Fruit fly (Drosophila melanogaster) whole organism, prepupa: Measurements from ENCODE around the gene CG9184.

Experiments
- Blimp-1 ChIP-seq: fragments of 200-800 bp; sonication (Bioruptor generic); optimal IDR thresholded peaks from 3 replicates; lab custom pipeline; 2017; ENCODE audit warnings: missing biosample characterization, missing genetic modification characterization, mild to moderate bottlenecking, moderate library complexity, missing genetic modification reagents
- CG10631 ChIP-seq: fragments of 200-800 bp; sonication (Bioruptor generic); optimal IDR thresholded peaks from 2 replicates; lab custom pipeline; 2016; ENCODE audit warnings: missing biosample characterization, missing genetic modification characterization
- CG11294 ChIP-seq: fragments of 200-800 bp; sonication (Bioruptor generic); IDR thresholded peaks from 2 replicates; pipeline ENCODE4 v1.3.6; 2022; ENCODE audit warnings: missing biosample characterization, missing genetic modification characterization
- CG11762 ChIP-seq: fragments of 200-800 bp; sonication (Bioruptor generic); optimal IDR thresholded peaks from 3 replicates; lab custom pipeline; 2016; ENCODE audit warnings: missing biosample characterization, missing genetic modification characterization; ENCODE audit not compliant: insufficient read depth
- CG15336 ChIP-seq: fragments of 200-800 bp; sonication (Bioruptor generic); IDR thresholded peaks from 2 replicates; pipeline ENCODE4 v1.3.6; 2022; ENCODE audit warnings: missing biosample characterization, missing genetic modification characterization
- CG3032 ChIP-seq: fragments of 200-800 bp; optimal IDR thresholded peaks from 2 replicates; lab custom pipeline; 2019; ENCODE audit warnings: missing biosample characterization, mild to moderate bottlenecking, missing genetic modification characterization, moderate library complexity
- CG31627 ChIP-seq: fragments of 200-800 bp; sonication (Bioruptor generic); optimal IDR thresholded peaks from 3 replicates; lab custom pipeline; 2016; ENCODE audit warnings: missing biosample characterization, missing genetic modification characterization
- CG32006 ChIP-seq: fragments of 200-800 bp; sonication (Bioruptor generic); optimal IDR thresholded peaks from 3 replicates; lab custom pipeline; 2017; ENCODE audit warnings: missing biosample characterization, mild to moderate bottlenecking, missing genetic modification characterization
- CG34406 ChIP-seq: fragments of 200-800 bp; sonication (Bioruptor generic); optimal IDR thresholded peaks from 3 replicates; lab custom pipeline; 2016; ENCODE audit warnings: missing biosample characterization, missing genetic modification characterization
- CG3919 ChIP-seq: fragments of 200-800 bp; sonication (Bioruptor generic); optimal IDR thresholded peaks from 3 replicates; lab custom pipeline; 2016; ENCODE audit warnings: missing biosample characterization, missing genetic modification characterization
- CG4318 ChIP-seq: fragments of 200-800 bp; sonication (Bioruptor generic); optimal IDR thresholded peaks from 3 replicates; lab custom pipeline; 2017; ENCODE audit warnings: missing biosample characterization, mild to moderate bottlenecking, missing genetic modification characterization
- CG6163 ChIP-seq: fragments of 200-800 bp; sonication (Bioruptor generic); IDR thresholded peaks from 3 replicates; pipeline ENCODE4 v1.3.6; 2022; ENCODE audit warnings: missing biosample characterization, missing genetic modification characterization
- CG6276 ChIP-seq: fragments of 200-800 bp; sonication (Bioruptor generic); optimal IDR thresholded peaks from 2 replicates; lab custom pipeline; 2017; ENCODE audit warnings: missing biosample characterization, mild to moderate bottlenecking, missing genetic modification characterization
- CG6792 ChIP-seq: fragments of 200-800 bp; sonication (Bioruptor generic); optimal IDR thresholded peaks from 3 replicates; lab custom pipeline; 2016; ENCODE audit warnings: missing biosample characterization, missing genetic modification characterization
- CG6854 ChIP-seq: fragments of 200-800 bp; sonication (Bioruptor generic); optimal IDR thresholded peaks from 2 replicates; lab custom pipeline; 2017; ENCODE audit warnings: missing biosample characterization, mild to moderate bottlenecking, missing genetic modification characterization
- CG7368 ChIP-seq: fragments of 200-800 bp; sonication (Bioruptor generic); optimal IDR thresholded peaks from 3 replicates; lab custom pipeline; 2016; ENCODE audit warnings: missing biosample characterization, missing genetic modification characterization
- CG8119 ChIP-seq: fragments of 200-800 bp; sonication (Bioruptor generic); IDR thresholded peaks from 3 replicates; pipeline ENCODE4 v1.3.6; 2022; ENCODE audit warnings: missing biosample characterization, missing genetic modification characterization
- CG8319 ChIP-seq: fragments of 200-800 bp; sonication (Bioruptor generic); optimal IDR thresholded peaks from 3 replicates; lab custom pipeline; 2016; ENCODE audit warnings: missing biosample characterization, missing genetic modification characterization
- CG8632 ChIP-seq: fragments of 200-800 bp; sonication (Bioruptor generic); optimal IDR thresholded peaks from 3 replicates; lab custom pipeline; 2016; ENCODE audit warnings: missing biosample characterization, missing genetic modification characterization
- CG9139 ChIP-seq: fragments of 200-800 bp; sonication (Bioruptor generic); optimal IDR thresholded peaks from 3 replicates; lab custom pipeline; 2017; ENCODE audit warnings: missing biosample characterization, mild to moderate bottlenecking, missing genetic modification characterization
- Eip78C ChIP-seq: fragments of 200-800 bp; sonication (Bioruptor generic); peaks from one replicate; lab custom pipeline; 2016; ENCODE audit warnings: missing biosample characterization, missing genetic modification characterization
- Eip93F ChIP-seq: fragments of 200-800 bp; sonication (Bioruptor generic); optimal IDR thresholded peaks from 2 replicates; lab custom pipeline; 2016; ENCODE audit warnings: missing biosample characterization, mild to moderate bottlenecking, missing genetic modification characterization
- Ets21C ChIP-seq: fragments of 200-800 bp; sonication (Bioruptor generic); optimal IDR thresholded peaks from 3 replicates; lab custom pipeline; 2016; ENCODE audit warnings: missing biosample characterization, missing genetic modification characterization
- Ets96B ChIP-seq: fragments of 200-800 bp; optimal IDR thresholded peaks from 2 replicates; lab custom pipeline; 2019; ENCODE audit warnings: missing biosample characterization, mild to moderate bottlenecking, missing genetic modification characterization, moderate library complexity
- Gug ChIP-seq: fragments of 200-800 bp; sonication (Bioruptor generic); IDR thresholded peaks from 2 replicates; pipeline ENCODE4 v1.3.6; 2022; ENCODE audit warnings: missing biosample characterization, missing genetic modification characterization
- Hr38 ChIP-seq: sonication (Bioruptor generic); optimal IDR thresholded peaks from 2 replicates; lab custom pipeline; 2016; ENCODE audit warnings: missing biosample characterization, missing genetic modification characterization
- Hr39 ChIP-seq: fragments of 200-800 bp; sonication (Bioruptor generic); optimal IDR thresholded peaks from 2 replicates; lab custom pipeline; 2016; ENCODE audit warnings: missing biosample characterization, missing genetic modification characterization
- Hr4 ChIP-seq: fragments of 200-800 bp; sonication (Bioruptor generic); optimal IDR thresholded peaks from 3 replicates; lab custom pipeline; 2016; ENCODE audit warnings: missing biosample characterization, missing genetic modification characterization
- Lpt ChIP-seq: fragments of 200-800 bp; sonication (Bioruptor generic); optimal IDR thresholded peaks from 3 replicates; lab custom pipeline; 2016; ENCODE audit warnings: missing biosample characterization, missing genetic modification characterization
- Met ChIP-seq: fragments of 200-800 bp; sonication (Bioruptor generic); optimal IDR thresholded peaks from 3 replicates; lab custom pipeline; 2016; ENCODE audit warnings: missing biosample characterization, missing genetic modification characterization
- OdsH ChIP-seq: fragments of 200-800 bp; sonication (Bioruptor generic); optimal IDR thresholded peaks from 3 replicates; lab custom pipeline; 2016; ENCODE audit warnings: missing biosample characterization, missing genetic modification characterization
- Smox ChIP-seq: fragments of 200-800 bp; sonication (Bioruptor generic); optimal IDR thresholded peaks from 3 replicates; lab custom pipeline; 2016; ENCODE audit warnings: missing biosample characterization, missing genetic modification characterization
- Sox102F ChIP-seq: fragments of 200-800 bp; sonication (Bioruptor generic); optimal IDR thresholded peaks from 2 replicates; lab custom pipeline; 2016; ENCODE audit warnings: missing biosample characterization, mild to moderate bottlenecking, missing genetic modification characterization
- Sox14 ChIP-seq: fragments of 200-800 bp; sonication (Bioruptor generic); optimal IDR thresholded peaks from 3 replicates; lab custom pipeline; 2016; ENCODE audit warnings: missing biosample characterization, missing genetic modification characterization
- Sox15 ChIP-seq: fragments of 200-800 bp; sonication (Bioruptor generic); optimal IDR thresholded peaks from 3 replicates; lab custom pipeline; 2016; ENCODE audit warnings: missing biosample characterization, missing genetic modification characterization
- achi ChIP-seq: fragments of 200-800 bp; sonication (Bioruptor generic); optimal IDR thresholded peaks from 3 replicates; lab custom pipeline; 2016; ENCODE audit warnings: missing biosample characterization, missing genetic modification characterization
- acj6 ChIP-seq: fragments of 200-800 bp; sonication (Bioruptor generic); optimal IDR thresholded peaks from 3 replicates; lab custom pipeline; 2016; ENCODE audit warnings: missing biosample characterization, missing genetic modification characterization
- cyc ChIP-seq: fragments of 200-800 bp; sonication (Bioruptor generic); optimal IDR thresholded peaks from 3 replicates; lab custom pipeline; 2016; ENCODE audit warnings: missing biosample characterization, missing genetic modification characterization
- dac ChIP-seq: fragments of 200-800 bp; sonication (Bioruptor generic); optimal IDR thresholded peaks from 2 replicates; lab custom pipeline; 2017; ENCODE audit warnings: missing biosample characterization, mild to moderate bottlenecking, missing genetic modification characterization
- dsx ChIP-seq: fragments of 200-800 bp; optimal IDR thresholded peaks from 3 replicates; lab custom pipeline; 2019; ENCODE audit warnings: missing biosample characterization, mild to moderate bottlenecking, missing genetic modification characterization, moderate library complexity; ENCODE audit not compliant: poor library complexity, severe bottlenecking
- eg ChIP-seq: fragments of 200-800 bp; sonication (Bioruptor generic); IDR thresholded peaks from 3 replicates; pipeline ENCODE4 v1.3.6; 2022; ENCODE audit warnings: missing biosample characterization, missing genetic modification characterization
- fd59A ChIP-seq: fragments of 200-800 bp; sonication (Bioruptor generic); optimal IDR thresholded peaks from 2 replicates; lab custom pipeline; 2017; ENCODE audit warnings: missing biosample characterization, mild to moderate bottlenecking, missing genetic modification characterization, missing genetic modification reagents
- fd85E ChIP-seq: fragments of 200-800 bp; sonication (Bioruptor generic); optimal IDR thresholded peaks from 3 replicates; lab custom pipeline; 2016; ENCODE audit warnings: missing biosample characterization, missing genetic modification characterization
- net ChIP-seq: fragments of 200-800 bp; sonication (Bioruptor generic); optimal IDR thresholded peaks from 3 replicates; lab custom pipeline; 2016; ENCODE audit warnings: missing biosample characterization, missing genetic modification characterization
- pdm3 ChIP-seq: fragments of 200-800 bp; sonication (Bioruptor generic); optimal IDR thresholded peaks from 3 replicates; lab custom pipeline; 2016; ENCODE audit warnings: missing biosample characterization, missing genetic modification characterization
- salr ChIP-seq, 2 experiments: fragments of 200-800 bp; sonication (Bioruptor generic); optimal IDR thresholded peaks; 3 replicates each; lab custom pipeline; 2016 to 2018; ENCODE audit warnings: missing biosample characterization in 2 of 2, missing genetic modification characterization in 2 of 2, mild to moderate bottlenecking in 1 of 2
- spab ChIP-seq: fragments of 200-800 bp; sonication (Bioruptor generic); optimal IDR thresholded peaks from 2 replicates; lab custom pipeline; 2017; ENCODE audit warnings: missing biosample characterization, mild to moderate bottlenecking, missing genetic modification characterization, missing genetic modification reagents
- svp ChIP-seq: fragments of 200-800 bp; sonication (Bioruptor generic); peaks from one replicate; lab custom pipeline; 2016; ENCODE audit warnings: missing biosample characterization, missing genetic modification characterization
- vri ChIP-seq: fragments of 200-800 bp; sonication (Bioruptor generic); optimal IDR thresholded peaks from 3 replicates; lab custom pipeline; 2016; ENCODE audit warnings: missing biosample characterization, mild to moderate bottlenecking, missing genetic modification characterization

Gene CG9184

DNA sequence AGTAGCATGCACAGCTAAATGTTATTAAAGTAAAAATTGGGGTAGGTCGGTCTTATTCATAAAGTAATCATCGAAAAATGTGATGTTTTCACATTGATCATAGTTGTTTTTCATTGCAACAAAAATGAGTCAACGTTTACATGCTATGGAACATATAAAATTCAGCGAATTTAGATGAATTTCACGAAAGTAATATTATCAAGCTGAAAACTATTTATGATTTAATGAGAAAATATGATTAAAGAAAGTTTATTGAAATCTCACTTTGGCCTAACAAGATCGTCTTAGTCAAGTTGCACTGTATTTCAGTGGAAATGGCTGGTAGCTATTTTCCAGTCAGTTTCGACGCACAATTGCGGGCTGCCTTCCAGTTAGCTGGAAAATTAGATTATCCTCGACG is 26.3 kb upstream of the CG9184 start (continued):
- TF ChIP-seq Lpt, result no peak
- TF ChIP-seq Sox14 (GFP tag; lab: Kevin White, UChicago), result no peak
- TF ChIP-seq acj6, result peak; percentile 26
- TF ChIP-seq Met (GFP tag; lab: Kevin White, UChicago), result peak; percentile 24
- no peak for TF ChIP-seq CG4318 (GFP tag; lab: Kevin White, UChicago)
- TF ChIP-seq eg (GFP tag; lab: Robert Waterston, UW), result no peak
- no peak for TF ChIP-seq CG7368 (GFP tag; lab: Kevin White, UChicago)
- no peak for TF ChIP-seq fd59A (GFP tag; lab: Kevin White, UChicago)
- TF ChIP-seq CG8119 (GFP tag; lab: Robert Waterston, UW), result no peak
- TF ChIP-seq Gug (GFP tag; lab: Robert Waterston, UW), result no peak
- TF ChIP-seq achi, result no peak
- no peak for TF ChIP-seq svp (GFP tag; lab: Kevin White, UChicago)
- no peak for TF ChIP-seq fd85E (GFP tag; lab: Kevin White, UChicago)
- TF ChIP-seq CG6276 (GFP tag; lab: Kevin White, UChicago), result no peak
- TF ChIP-seq Hr4, result peak; percentile 16
- TF ChIP-seq pdm3 (GFP tag; lab: Kevin White, UChicago), result no peak
- no peak for TF ChIP-seq dac (GFP tag; lab: Kevin White, UChicago)
- TF ChIP-seq CG31627, result peak; percentile 0
- TF ChIP-seq Ets21C (GFP tag; lab: Kevin White, UChicago), result no peak
- no peak for TF ChIP-seq spab

DNA sequence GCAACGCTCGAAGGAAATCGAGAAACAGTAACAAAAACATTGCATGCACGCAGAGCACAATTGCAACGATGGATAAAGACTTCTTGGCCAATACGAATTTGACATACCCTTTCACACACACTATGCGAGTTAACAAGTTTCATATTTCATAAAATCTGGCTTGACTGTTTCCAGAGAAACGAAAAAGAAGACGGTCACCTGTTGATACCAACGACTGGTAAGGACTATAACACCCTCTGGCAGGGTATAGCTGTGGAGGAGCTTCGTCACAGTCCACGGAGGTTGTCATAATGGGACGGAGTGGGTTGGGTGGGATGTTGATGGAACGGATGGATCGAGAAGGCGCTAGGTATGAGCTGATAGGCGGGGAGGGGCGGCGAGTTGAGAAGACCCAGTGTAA is 25.6 kb upstream of the CG9184 start:
- peak; percentile 69 for TF ChIP-seq CG8319 (GFP tag; lab: Kevin White, UChicago)
- peak; percentile 85 for TF ChIP-seq pdm3 (GFP tag; lab: Kevin White, UChicago)
- TF ChIP-seq Hr39 (GFP tag; lab: Kevin White, UChicago), result peak; percentile 83
- TF ChIP-seq CG6163 (GFP tag; lab: Robert Waterston, UW), result peak; percentile 92
- peak in 1 of 2 experiments; percentile 74 for TF ChIP-seq salr (GFP tag; optimal IDR thresholded peaks at IDR 0.05; lab: Kevin White, UChicago)
- peak; percentile 73 for TF ChIP-seq fd59A (GFP tag; lab: Kevin White, UChicago)
- peak; percentile 74 for TF ChIP-seq dac (GFP tag; lab: Kevin White, UChicago)
- peak; percentile 73 for TF ChIP-seq CG6792
- TF ChIP-seq Hr4, result peak; percentile 89
- TF ChIP-seq Sox14 (GFP tag; lab: Kevin White, UChicago), result peak; percentile 84
- TF ChIP-seq Hr38 (GFP tag; lab: Kevin White, UChicago), result no peak
- peak; percentile 85 for TF ChIP-seq OdsH (GFP tag; lab: Kevin White, UChicago)
- no peak for TF ChIP-seq net (GFP tag; lab: Kevin White, UChicago)
- TF ChIP-seq Eip78C (GFP tag; lab: Kevin White, UChicago), result peak; percentile 92
- TF ChIP-seq CG11294 (GFP tag; lab: Robert Waterston, UW), result peak; percentile 63
- peak; percentile 72 for TF ChIP-seq Ets96B (tag; lab: Kevin White, UChicago)
- peak; percentile 70 for TF ChIP-seq CG34406 (GFP tag; lab: Kevin White, UChicago)
- peak; percentile 85 for TF ChIP-seq eg (GFP tag; lab: Robert Waterston, UW)
- TF ChIP-seq CG32006 (GFP tag; lab: Kevin White, UChicago), result peak; percentile 88
- TF ChIP-seq cyc (GFP tag; lab: Kevin White, UChicago), result peak; percentile 78
- no peak for TF ChIP-seq Blimp-1 (GFP tag; lab: Kevin White, UChicago)
- peak; percentile 81 for TF ChIP-seq CG8119 (GFP tag; lab: Robert Waterston, UW)
- TF ChIP-seq Eip93F (GFP tag; lab: Kevin White, UChicago), result peak; percentile 36
- TF ChIP-seq dsx (GFP tag; lab: Kevin White, UChicago), result peak; percentile 70
- peak; percentile 87 for TF ChIP-seq CG15336
- TF ChIP-seq spab, result peak; percentile 48
- peak; percentile 86 for TF ChIP-seq svp (GFP tag; lab: Kevin White, UChicago)
- no peak for TF ChIP-seq CG9139 (GFP tag; lab: Kevin White, UChicago)
- peak; percentile 31 for TF ChIP-seq CG6854 (GFP tag; lab: Kevin White, UChicago)
- peak; percentile 14 for TF ChIP-seq vri
- TF ChIP-seq CG10631, result peak; percentile 71
- peak; percentile 73 for TF ChIP-seq Lpt
- no peak for TF ChIP-seq CG4318 (GFP tag; lab: Kevin White, UChicago)
- peak; percentile 54 for TF ChIP-seq CG11762
- no peak for TF ChIP-seq fd85E (GFP tag; lab: Kevin White, UChicago)
- TF ChIP-seq Sox102F (GFP tag; lab: Kevin White, UChicago), result no peak
- TF ChIP-seq Sox15 (GFP tag; lab: Kevin White, UChicago), result peak; percentile 71
- TF ChIP-seq CG3919, result peak; percentile 79
- TF ChIP-seq CG3032 (tag; lab: Kevin White, UChicago), result peak; percentile 74
- peak; percentile 67 for TF ChIP-seq CG8632
- TF ChIP-seq Smox, result no peak
- peak; percentile 82 for TF ChIP-seq acj6
